Comparison of ENCODE assay signal across 6 fruit fly cellular contexts in the genomic region with DNA sequence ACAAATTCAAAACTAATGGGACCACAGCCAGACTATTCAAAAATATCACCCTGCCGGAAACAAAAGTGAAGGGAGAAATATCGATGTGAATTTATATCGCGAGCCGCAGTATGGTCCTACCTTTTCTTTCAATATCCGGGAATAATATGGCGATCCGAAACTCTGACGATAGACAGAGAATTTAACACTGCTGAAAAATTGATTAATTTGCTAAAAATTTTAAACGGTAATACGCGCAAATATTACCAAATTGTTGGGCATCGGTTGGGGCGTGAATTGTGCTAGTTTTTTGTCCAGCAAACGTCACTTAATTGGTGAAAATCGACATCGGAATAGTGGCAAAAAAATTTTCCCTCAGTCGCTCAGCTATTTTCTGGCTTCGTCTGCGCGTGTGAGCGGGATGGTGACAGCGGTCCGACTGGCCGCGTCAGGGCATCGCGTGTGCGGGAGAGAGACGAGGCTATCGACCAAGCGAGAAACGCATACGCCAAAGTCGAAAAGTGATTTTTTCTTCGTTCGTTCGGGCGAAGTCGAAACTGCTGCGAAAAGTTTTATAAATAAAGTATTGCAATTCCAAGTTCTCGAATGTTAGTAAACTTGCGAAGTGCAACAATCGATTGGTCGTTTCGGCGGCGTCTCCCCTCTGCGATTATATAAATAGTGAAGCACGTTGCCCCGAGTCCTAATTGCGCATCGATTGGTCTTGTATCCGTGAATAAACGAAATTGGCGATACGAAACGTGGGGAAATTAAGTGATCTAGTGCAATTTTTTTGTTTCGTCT.
A peak's percentile ranks its signal among the peaks of the same experiment; 100 is the strongest.
TF ChIP-seq lines count a peak whose summit lies in the region.

A gene (plus strand): TSS at position 140 of the 783 bp plus-strand sequence.

- TF ChIP-seq CTCF in whole organism, embryonic (GFP tag; optimal IDR thresholded peaks at IDR 0.05; lab: Kevin White, UChicago) = peak; percentile 44

TF ChIP-seq in whole organism, 6 proteins besides CTCF, POLR2A, EP300 and RAD21:
- TF ChIP-seq CG8478 (optimal IDR thresholded peaks at IDR 0.05; lab: Kevin White, UChicago) (peak; percentile 59), pan (optimal IDR thresholded peaks at IDR 0.05; lab: Kevin White, UChicago) (no peak)

TF ChIP-seq in whole organism, adult, 20 proteins besides CTCF, POLR2A, EP300 and RAD21 (continues in another document):
- peak; percentile 67 for TF ChIP-seq CG12768 (GFP tag; optimal IDR thresholded peaks at IDR 0.05; lab: Kevin White, UChicago)
- peak; percentile 50 for TF ChIP-seq CG33017 (tag; optimal IDR thresholded peaks at IDR 0.05; lab: Kevin White, UChicago)
- TF ChIP-seq ovo (GFP tag; optimal IDR thresholded peaks at IDR 0.05; lab: Kevin White, UChicago) = peak; percentile 90
- TF ChIP-seq tj (GFP tag; optimal IDR thresholded peaks at IDR 0.05; lab: Kevin White, UChicago) = peak; percentile 64
- TF ChIP-seq Crg-1 (GFP tag; optimal IDR thresholded peaks at IDR 0.05; lab: Kevin White, UChicago) = peak; percentile 90
- TF ChIP-seq CG11617 (GFP tag; optimal IDR thresholded peaks at IDR 0.05; lab: Kevin White, UChicago) = peak; percentile 90
- peak; percentile 87 for TF ChIP-seq toe (GFP tag; optimal IDR thresholded peaks at IDR 0.05; lab: Kevin White, UChicago)
- TF ChIP-seq kay (GFP tag; lab: Kevin White, UChicago; ENCODE audit: borderline replicate concordance) = no peak
- peak; percentile 43 for TF ChIP-seq pad (GFP tag; optimal IDR thresholded peaks at IDR 0.05; lab: Kevin White, UChicago)
- TF ChIP-seq CG7045 (GFP tag; optimal IDR thresholded peaks at IDR 0.05; lab: Kevin White, UChicago) = peak; percentile 82
- peak; percentile 90 for TF ChIP-seq Hr96 (GFP tag; optimal IDR thresholded peaks at IDR 0.05; lab: Kevin White, UChicago)
- TF ChIP-seq CG1620 (GFP tag; optimal IDR thresholded peaks at IDR 0.05; lab: Kevin White, UChicago) = peak; percentile 93
- TF ChIP-seq bab1 (GFP tag; optimal IDR thresholded peaks at IDR 0.05; lab: Kevin White, UChicago) = peak; percentile 73
- TF ChIP-seq cic (GFP tag; optimal IDR thresholded peaks at IDR 0.05; lab: Kevin White, UChicago) = peak; percentile 29
- TF ChIP-seq cnc (optimal IDR thresholded peaks at IDR 0.05; lab: Kevin White, UChicago) = no peak

TF ChIP-seq in whole organism, embryonic, 481 proteins besides CTCF, POLR2A, EP300 and RAD21 (continues in another document):
- TF ChIP-seq gro (GFP tag; optimal IDR thresholded peaks at IDR 0.05; lab: Kevin White, UChicago) = peak; percentile 76
- TF ChIP-seq grau (tag; optimal IDR thresholded peaks at IDR 0.05; lab: Kevin White, UChicago) = peak; percentile 51
- peak; percentile 80 for TF ChIP-seq Dad (GFP tag; optimal IDR thresholded peaks at IDR 0.05; lab: Kevin White, UChicago)
- 0 out of 2 replicates have a peak, but pooled peaks have one; percentile 5 for TF ChIP-seq Scr (GFP tag; IDR thresholded peaks at IDR 0.05; lab: Robert Waterston, UW; ENCODE audit: partially characterized antibody)
- TF ChIP-seq CG17802 (tag; optimal IDR thresholded peaks at IDR 0.05; lab: Kevin White, UChicago) = peak; percentile 53
- no peak for TF ChIP-seq CG3838 (GFP tag; optimal IDR thresholded peaks at IDR 0.05; lab: Kevin White, UChicago)
- no peak for TF ChIP-seq sc (optimal IDR thresholded peaks at IDR 0.05; lab: Kevin White, UChicago)
- peak; percentile 71 for TF ChIP-seq sc (GFP tag; optimal IDR thresholded peaks at IDR 0.05; lab: Kevin White, UChicago)
- peak; percentile 93 for TF ChIP-seq ci (GFP tag; IDR thresholded peaks at IDR 0.05; lab: Robert Waterston, UW)
- TF ChIP-seq Eip74EF (GFP tag; optimal IDR thresholded peaks at IDR 0.05; lab: Kevin White, UChicago) = peak in 1 of 2 experiments; percentile 25
- peak; percentile 79 for TF ChIP-seq CG17328 (GFP tag; IDR thresholded peaks at IDR 0.05; lab: Robert Waterston, UW)
- TF ChIP-seq CG12071 (GFP tag; optimal IDR thresholded peaks at IDR 0.05; lab: Kevin White, UChicago) = peak; percentile 82
- TF ChIP-seq Bteb2 (GFP tag; optimal IDR thresholded peaks at IDR 0.05; lab: Kevin White, UChicago) = peak; percentile 83
- peak; percentile 66 for TF ChIP-seq CG6272 (GFP tag; IDR thresholded peaks at IDR 0.05; lab: Robert Waterston, UW)
- peak; percentile 77 for TF ChIP-seq CG10431 (GFP tag; optimal IDR thresholded peaks at IDR 0.05; lab: Kevin White, UChicago)

TF ChIP-seq in whole organism, prepupa, 60 proteins besides CTCF, POLR2A, EP300 and RAD21 (continues in another document):
- TF ChIP-seq Ets96B (tag; optimal IDR thresholded peaks at IDR 0.05; lab: Kevin White, UChicago) = peak; percentile 29
- peak; percentile 71 for TF ChIP-seq acj6 (GFP tag; optimal IDR thresholded peaks at IDR 0.05; lab: Kevin White, UChicago)
- no peak for TF ChIP-seq CG32006 (GFP tag; optimal IDR thresholded peaks at IDR 0.05; lab: Kevin White, UChicago)
- no peak for TF ChIP-seq CG4318 (GFP tag; optimal IDR thresholded peaks at IDR 0.05; lab: Kevin White, UChicago)
- peak; percentile 38 for TF ChIP-seq Sox14 (GFP tag; optimal IDR thresholded peaks at IDR 0.05; lab: Kevin White, UChicago)
- TF ChIP-seq pdm3 (GFP tag; optimal IDR thresholded peaks at IDR 0.05; lab: Kevin White, UChicago) = no peak
- peak; percentile 81 for TF ChIP-seq CG3919 (GFP tag; optimal IDR thresholded peaks at IDR 0.05; lab: Kevin White, UChicago)
- peak; percentile 79 for TF ChIP-seq Eip75B (GFP tag; optimal IDR thresholded peaks at IDR 0.05; lab: Kevin White, UChicago)
- TF ChIP-seq CG8119 (GFP tag; IDR thresholded peaks at IDR 0.05; lab: Robert Waterston, UW) = peak; percentile 27; the same call in 1 of the 3 replicates
- peak; percentile 64 for TF ChIP-seq CG8632 (GFP tag; optimal IDR thresholded peaks at IDR 0.05; lab: Kevin White, UChicago)
- TF ChIP-seq achi (GFP tag; optimal IDR thresholded peaks at IDR 0.05; lab: Kevin White, UChicago) = peak; percentile 62
- TF ChIP-seq CG11294 (GFP tag; IDR thresholded peaks at IDR 0.05; lab: Robert Waterston, UW) = no peak
- TF ChIP-seq Eip78C (GFP tag; lab: Kevin White, UChicago) = peak; percentile 89
- TF ChIP-seq fkh (GFP tag; optimal IDR thresholded peaks at IDR 0.05; lab: Kevin White, UChicago) = peak; percentile 86
- no peak for TF ChIP-seq Hr4 (GFP tag; optimal IDR thresholded peaks at IDR 0.05; lab: Kevin White, UChicago)
- no peak for TF ChIP-seq vri (GFP tag; optimal IDR thresholded peaks at IDR 0.05; lab: Kevin White, UChicago)
- 0 out of 2 replicates have a peak, but pooled peaks have one; percentile 11 for TF ChIP-seq CG15336 (GFP tag; IDR thresholded peaks at IDR 0.05; lab: Robert Waterston, UW)

TF ChIP-seq in whole organism, pupa, 21 proteins besides CTCF, POLR2A, EP300 and RAD21 (continues in another document):
- peak; percentile 81 for TF ChIP-seq Snoo (tag; optimal IDR thresholded peaks at IDR 0.05; lab: Kevin White, UChicago)
- TF ChIP-seq CG13204 (GFP tag; optimal IDR thresholded peaks at IDR 0.05; lab: Kevin White, UChicago) = no peak
- TF ChIP-seq Pif1B (GFP tag; optimal IDR thresholded peaks at IDR 0.05; lab: Kevin White, UChicago) = no peak
- peak; percentile 67 for TF ChIP-seq CG34367 (tag; optimal IDR thresholded peaks at IDR 0.05; lab: Kevin White, UChicago)
- TF ChIP-seq gl (tag; optimal IDR thresholded peaks at IDR 0.05; lab: Kevin White, UChicago) = peak; percentile 37
- no peak for TF ChIP-seq CG17806 (tag; optimal IDR thresholded peaks at IDR 0.05; lab: Kevin White, UChicago)
- TF ChIP-seq CG10348 (GFP tag; IDR thresholded peaks at IDR 0.05; lab: Robert Waterston, UW) = no peak
- no peak for TF ChIP-seq fd96Ca (GFP tag; IDR thresholded peaks at IDR 0.05; lab: Robert Waterston, UW)
- TF ChIP-seq EcR (GFP tag; optimal IDR thresholded peaks at IDR 0.05; lab: Kevin White, UChicago) = no peak
- TF ChIP-seq D1 (tag; optimal IDR thresholded peaks at IDR 0.05; lab: Kevin White, UChicago) = no peak
- TF ChIP-seq CG4496 (GFP tag; IDR thresholded peaks at IDR 0.05; lab: Robert Waterston, UW) = peak; percentile 75
- 0 out of 2 replicates have a peak, but pooled peaks have one; percentile 6 for TF ChIP-seq CG12605 (GFP tag; IDR thresholded peaks at IDR 0.05; lab: Robert Waterston, UW)
- TF ChIP-seq Pif1A (GFP tag; optimal IDR thresholded peaks at IDR 0.05; lab: Kevin White, UChicago) = peak; percentile 30
- TF ChIP-seq Ets98B (GFP tag; IDR thresholded peaks at IDR 0.05; lab: Robert Waterston, UW) = peak; percentile 20
- TF ChIP-seq CG32121 (GFP tag; IDR thresholded peaks at IDR 0.05; lab: Robert Waterston, UW) = no peak
- no peak for TF ChIP-seq CG8301 (tag; optimal IDR thresholded peaks at IDR 0.05; lab: Kevin White, UChicago)
- no peak for TF ChIP-seq CG9948 (tag; optimal IDR thresholded peaks at IDR 0.05; lab: Kevin White, UChicago)
- no peak for TF ChIP-seq CG14655 (GFP tag; optimal IDR thresholded peaks at IDR 0.05; lab: Kevin White, UChicago)
- TF ChIP-seq CG8159 (tag; optimal IDR thresholded peaks at IDR 0.05; lab: Kevin White, UChicago) = peak; percentile 33

TF ChIP-seq in whole organism, wandering third instar larva, 38 proteins besides CTCF, POLR2A, EP300 and RAD21 (continues in another document):
- no peak for TF ChIP-seq Rel (GFP tag; optimal IDR thresholded peaks at IDR 0.05; lab: Kevin White, UChicago)
- TF ChIP-seq Rel (tag; optimal IDR thresholded peaks at IDR 0.05; lab: Kevin White, UChicago) = peak; percentile 40
- TF ChIP-seq HLH106 (tag; optimal IDR thresholded peaks at IDR 0.05; lab: Kevin White, UChicago) = peak; percentile 67
- TF ChIP-seq foxo (GFP tag; optimal IDR thresholded peaks at IDR 0.05; lab: Kevin White, UChicago) = peak; percentile 47 to 61
- peak; percentile 32 for TF ChIP-seq CG32264 (GFP tag; optimal IDR thresholded peaks at IDR 0.05; lab: Kevin White, UChicago)
- TF ChIP-seq CG9705 (GFP tag; optimal IDR thresholded peaks at IDR 0.05; lab: Kevin White, UChicago) = peak; percentile 88
- TF ChIP-seq dsf (GFP tag; optimal IDR thresholded peaks at IDR 0.05; lab: Kevin White, UChicago; ENCODE audit: borderline replicate concordance) = peak; percentile 12
- peak; percentile 23 for TF ChIP-seq Mio (GFP tag; optimal IDR thresholded peaks at IDR 0.05; lab: Kevin White, UChicago)
- TF ChIP-seq br (GFP tag; optimal IDR thresholded peaks at IDR 0.05; lab: Kevin White, UChicago) = peak; percentile 77
- TF ChIP-seq Hr83 (GFP tag; optimal IDR thresholded peaks at IDR 0.05; lab: Kevin White, UChicago; ENCODE audit: poor library complexity, severe bottlenecking) = peak; percentile 96
- TF ChIP-seq pan (optimal IDR thresholded peaks at IDR 0.05; lab: Kevin White, UChicago) = no peak
- TF ChIP-seq OdsH (GFP tag; optimal IDR thresholded peaks at IDR 0.05; lab: Kevin White, UChicago) = peak; percentile 72
- TF ChIP-seq sv (GFP tag; optimal IDR thresholded peaks at IDR 0.05; lab: Kevin White, UChicago) = peak; percentile 69
- TF ChIP-seq dmrt93B (GFP tag; optimal IDR thresholded peaks at IDR 0.05; lab: Kevin White, UChicago) = peak; percentile 90
- TF ChIP-seq usp (GFP tag; optimal IDR thresholded peaks at IDR 0.05; lab: Kevin White, UChicago) = no peak
- peak; percentile 73 for TF ChIP-seq Jra (GFP tag; optimal IDR thresholded peaks at IDR 0.05; lab: Kevin White, UChicago)
- peak; percentile 31 for TF ChIP-seq woc (GFP tag; optimal IDR thresholded peaks at IDR 0.05; lab: Kevin White, UChicago)
- no peak for TF ChIP-seq psq (GFP tag; optimal IDR thresholded peaks at IDR 0.05; lab: Kevin White, UChicago)
- TF ChIP-seq lola (GFP tag; optimal IDR thresholded peaks at IDR 0.05; lab: Kevin White, UChicago) = no peak
